Fruit fly (Drosophila melanogaster) S2 (cell line): ENCODE measurements around the gene CG31870.

Source experiments
- CG8478 ChIP-seq: fragments of >200 bp; optimal IDR thresholded peaks from 2 replicates; lab custom pipeline; 2018
- CTCF ChIP-seq, 2 experiments: fragments of >200 bp; optimal IDR thresholded peaks; 2 replicates each; lab custom pipeline; 2018

DNA sequence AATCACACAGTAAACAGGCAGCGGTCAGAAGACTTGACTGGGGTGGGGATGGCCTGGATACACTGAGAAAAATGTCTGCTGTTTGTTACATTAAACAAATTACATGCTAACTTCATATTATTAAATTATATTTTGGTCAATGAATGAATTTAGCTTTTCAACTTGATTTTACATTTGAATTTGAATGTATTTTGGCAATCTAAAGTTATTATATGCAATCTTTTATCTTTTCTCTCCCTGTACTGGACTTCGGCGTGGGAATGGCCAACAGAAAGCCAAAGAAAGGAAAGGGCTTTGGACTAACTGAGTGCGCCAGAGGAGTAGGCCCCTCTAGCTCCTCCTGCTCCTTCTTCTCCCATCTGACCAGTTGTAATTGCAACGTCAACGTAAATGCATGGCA is 1.3 kb downstream of the CG31870 start:
- no peak for TF ChIP-seq CG8478
- TF ChIP-seq CTCF (optimal IDR thresholded peaks at IDR 0.05; lab: Kevin White, UChicago), result no peak
